Worm (Caenorhabditis elegans) whole organism, early embryonic: ENCODE measurements around the gene rfl-1.

ENCODE experiments used
- B0310.2 ChIP-seq: sonication (generic microtip); optimal IDR thresholded peaks from 2 replicates; lab custom pipeline; 2016; ENCODE audit warnings: mild to moderate bottlenecking, missing genetic modification characterization, missing compliant biosample characterization
- F13C5.2 ChIP-seq: sonication (generic microtip); optimal IDR thresholded peaks from 2 replicates; lab custom pipeline; 2017; ENCODE audit warnings: mild to moderate bottlenecking, missing genetic modification characterization, inconsistent platforms, missing compliant biosample characterization
- aly-1 ChIP-seq: sonication (generic microtip); optimal IDR thresholded peaks from 2 replicates; lab custom pipeline; 2016; ENCODE audit warnings: missing genetic modification characterization, missing compliant biosample characterization
- ama-1 ChIP-seq: fragments of 150-350 bp; optimal IDR thresholded peaks from 2 replicates; lab custom pipeline; 2014
- ceh-36 ChIP-seq: sonication (generic microtip); optimal IDR thresholded peaks from 2 replicates; lab custom pipeline; 2016; ENCODE audit warnings: missing genetic modification characterization, inconsistent platforms, missing compliant biosample characterization
- flt-1 ChIP-seq: fragments of 200-800 bp; sonication (Bioruptor generic); IDR thresholded peaks from 2 replicates; pipeline ENCODE4 v1.3.6; 2022; ENCODE audit warnings: missing genetic modification characterization, missing compliant biosample characterization
- hmbx-1 ChIP-seq: sonication (generic microtip); optimal IDR thresholded peaks from 2 replicates; lab custom pipeline; 2016; ENCODE audit warnings: mild to moderate bottlenecking, missing genetic modification characterization, missing compliant biosample characterization
- hnd-1 ChIP-seq: sonication (generic microtip); optimal IDR thresholded peaks from 2 replicates; lab custom pipeline; 2016; ENCODE audit warnings: missing genetic modification characterization, missing compliant biosample characterization
- pes-1 ChIP-seq: fragments of 200-800 bp; sonication (Bioruptor generic); IDR thresholded peaks from 2 replicates; pipeline ENCODE4 v1.3.6; 2022; ENCODE audit warnings: missing genetic modification reagents, missing genetic modification characterization, missing compliant biosample characterization
- sea-1 ChIP-seq: fragments of 200-800 bp; sonication (Bioruptor generic); conservative IDR thresholded peaks from 2 replicates; pipeline ENCODE4 v1.3.6; 2022; ENCODE audit warnings: missing genetic modification characterization, missing compliant biosample characterization
- tbx-11 ChIP-seq: fragments of 200-800 bp; sonication (Bioruptor generic); IDR thresholded peaks from 2 replicates; pipeline ENCODE4 v1.3.6; 2022; ENCODE audit warnings: missing genetic modification characterization, missing compliant biosample characterization
- tbx-37 ChIP-seq: fragments of 200-800 bp; sonication (Bioruptor generic); conservative IDR thresholded peaks from 2 replicates; pipeline ENCODE4 v1.3.6; 2022; ENCODE audit warnings: missing genetic modification reagents, missing genetic modification characterization, missing compliant biosample characterization
- tra-4 ChIP-seq: sonication (generic microtip); optimal IDR thresholded peaks from 2 replicates; lab custom pipeline; 2017; ENCODE audit warnings: missing genetic modification characterization, missing compliant biosample characterization

- TF ChIP-seq ama-1 (lab: Kevin White, UChicago) (no peak), aly-1 (no peak), B0310.2 (no peak), hnd-1 (tag; lab: Kevin White, UChicago) (no peak), tra-4 (tag; lab: Kevin White, UChicago) (no peak), ceh-36 (no peak), tbx-37 (GFP tag; lab: Robert Waterston, UW) (no peak), pes-1 (GFP tag; lab: Robert Waterston, UW) (no peak), F13C5.2 (tag; lab: Kevin White, UChicago) (no peak), flt-1 (GFP tag; lab: Robert Waterston, UW) (no peak), tbx-11 (GFP tag; lab: Robert Waterston, UW) (no peak), hmbx-1 (tag; lab: Kevin White, UChicago) (no peak), sea-1 (GFP tag; lab: Robert Waterston, UW) (no peak)
Observed at ce11 chrIII:6973682-6974081, 47.3 kb upstream of the rfl-1 start, which contains the start of gene F31E3.2.
